Worm (Caenorhabditis elegans): Measurements from ENCODE around the gene nspg-6.

The nspg-6 gene

ce11 chrIII:7296092-7296668 is 18.6 kb downstream of the nspg-6 start:
- no peak for TF ChIP-seq pqm-1 (tag; optimal IDR thresholded peaks at IDR 0.05)
- no peak for TF ChIP-seq sdc-2 (tag; optimal IDR thresholded peaks at IDR 0.05)
- TF ChIP-seq pros-1 (tag; optimal IDR thresholded peaks at IDR 0.05), result no peak
- TF ChIP-seq mec-3 (tag; optimal IDR thresholded peaks at IDR 0.05; ENCODE audit: borderline replicate concordance), result no peak
- no peak for TF ChIP-seq ceh-22 (tag; optimal IDR thresholded peaks at IDR 0.05)
- TF ChIP-seq ama-1 (optimal IDR thresholded peaks at IDR 0.05), result no peak
- TF ChIP-seq ceh-31 (tag; optimal IDR thresholded peaks at IDR 0.05), result no peak
- TF ChIP-seq rnt-1 (tag; optimal IDR thresholded peaks at IDR 0.05), result no peak
- no peak for TF ChIP-seq pax-1 (tag; optimal IDR thresholded peaks at IDR 0.05)
- TF ChIP-seq ahr-1 (tag; optimal IDR thresholded peaks at IDR 0.05), result no peak
- TF ChIP-seq pha-4 (tag; optimal IDR thresholded peaks at IDR 0.05), result no peak
- TF ChIP-seq fkh-6 (tag; optimal IDR thresholded peaks at IDR 0.05), result no peak
- no peak for TF ChIP-seq odd-2 (tag; optimal IDR thresholded peaks at IDR 0.05)
- TF ChIP-seq gmeb-2 (tag; optimal IDR thresholded peaks at IDR 0.05), result no peak
- TF ChIP-seq ceh-34 (tag; optimal IDR thresholded peaks at IDR 0.05), result no peak
- TF ChIP-seq nfya-1 (tag; optimal IDR thresholded peaks at IDR 0.05), result no peak
- TF ChIP-seq T23F11.4 (GFP tag; optimal IDR thresholded peaks at IDR 0.05), result no peak
- no peak for TF ChIP-seq ceh-24 (tag; optimal IDR thresholded peaks at IDR 0.05)
- no peak for TF ChIP-seq fax-1 (tag; optimal IDR thresholded peaks at IDR 0.05)
- TF ChIP-seq ceh-18 (tag; optimal IDR thresholded peaks at IDR 0.05), result no peak

ce11 chrIII:7293075-7293684 is 21.6 kb downstream of the nspg-6 start, which contains the start of gene cwf-19L2:
Gene cwf-19L2, plus strand, starts transcription at chrIII:7293634.
- TF ChIP-seq hlh-15 (tag; optimal IDR thresholded peaks at IDR 0.05), result no peak
- no peak for TF ChIP-seq ceh-6 (GFP tag; optimal IDR thresholded peaks at IDR 0.05)
- no peak for TF ChIP-seq lin-11 (tag; optimal IDR thresholded peaks at IDR 0.05)

- TF ChIP-seq unc-55 (GFP tag; optimal IDR thresholded peaks at IDR 0.05) (peak; percentile 10), K02D7.2 (tag; optimal IDR thresholded peaks at IDR 0.05) (no peak)
These were observed 22.2 kb downstream of the nspg-6 start for ce11 chrIII:7292569-7292968.

- TF ChIP-seq hlh-6 (tag; optimal IDR thresholded peaks at IDR 0.05) (no peak), unc-42 (tag; optimal IDR thresholded peaks at IDR 0.05) (peak; percentile 48), hlh-15 (tag; optimal IDR thresholded peaks at IDR 0.05) (no peak), ztf-16 (tag; optimal IDR thresholded peaks at IDR 0.05) (no peak), nhr-11 (tag; optimal IDR thresholded peaks at IDR 0.05) (no peak)
These were observed 23.6 kb downstream of the nspg-6 start for ce11 chrIII:7291216-7291615.

- no peak for TF ChIP-seq unc-42 (tag; optimal IDR thresholded peaks at IDR 0.05)
- no peak for TF ChIP-seq pha-2 (tag; optimal IDR thresholded peaks at IDR 0.05)
- no peak for TF ChIP-seq ceh-34 (tag; optimal IDR thresholded peaks at IDR 0.05)
- no peak for TF ChIP-seq fkh-10 (GFP tag; optimal IDR thresholded peaks at IDR 0.05)
- TF ChIP-seq ceh-31 (tag; optimal IDR thresholded peaks at IDR 0.05), result no peak
- no peak for TF ChIP-seq pax-1 (tag; optimal IDR thresholded peaks at IDR 0.05)
- TF ChIP-seq odd-2 (tag; optimal IDR thresholded peaks at IDR 0.05), result no peak
- no peak for TF ChIP-seq ztf-16 (tag; optimal IDR thresholded peaks at IDR 0.05)
- TF ChIP-seq ceh-24 (tag; optimal IDR thresholded peaks at IDR 0.05), result no peak
- TF ChIP-seq nhr-232 (tag; optimal IDR thresholded peaks at IDR 0.05), result no peak
- TF ChIP-seq ceh-6 (GFP tag; optimal IDR thresholded peaks at IDR 0.05), result no peak
- TF ChIP-seq Y22D7AL.16 (tag; optimal IDR thresholded peaks at IDR 0.05), result no peak
These were observed 24.3 kb downstream of the nspg-6 start, which contains the start of gene algn-11 for ce11 chrIII:7290462-7290861. Gene algn-11, minus strand, starts transcription at chrIII:7290562.
